Fruit fly (Drosophila melanogaster): Measurements from ENCODE around the gene Surf4.

The Surf4 gene

DNA sequence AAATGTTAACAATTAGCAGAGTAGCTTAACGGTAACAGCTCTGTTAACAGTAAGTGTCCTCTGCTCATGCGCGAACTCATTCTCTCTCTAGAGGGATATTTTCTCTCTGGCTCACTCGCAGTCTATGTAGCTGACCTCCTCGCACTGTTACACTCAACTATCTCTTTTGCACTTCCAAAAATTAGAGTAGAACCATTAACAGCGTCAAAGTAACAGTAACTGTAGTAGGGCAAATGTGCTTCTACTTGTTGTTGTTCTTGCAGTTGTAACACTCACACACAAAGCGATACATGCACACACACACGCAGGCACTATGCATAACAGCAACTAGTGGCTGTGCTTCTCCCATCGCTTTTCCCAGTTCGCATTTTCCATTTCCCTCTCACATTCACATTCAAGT lies 33.1 kb upstream of the Surf4 start (continued):
- TF ChIP-seq Jarid2 (GFP tag; optimal IDR thresholded peaks at IDR 0.05) = no peak
- TF ChIP-seq scrt (GFP tag; optimal IDR thresholded peaks at IDR 0.05) = peak; percentile 96
- peak; percentile 50; the same call in 1 of the 3 replicates for TF ChIP-seq z (GFP tag; IDR thresholded peaks at IDR 0.05)
- TF ChIP-seq Fer1 (GFP tag; optimal IDR thresholded peaks at IDR 0.05) = no peak
- TF ChIP-seq Med (GFP tag) = peak; percentile 52
- peak; percentile 93 for TF ChIP-seq ewg (GFP tag; optimal IDR thresholded peaks at IDR 0.05)
- 0 out of 4 replicates have a peak, but pooled peaks have one; percentile 58 for TF ChIP-seq chinmo (GFP tag; IDR thresholded peaks at IDR 0.05; ENCODE audit: partially characterized antibody)
- TF ChIP-seq sc (optimal IDR thresholded peaks at IDR 0.05) = no peak
- TF ChIP-seq sc (GFP tag; optimal IDR thresholded peaks at IDR 0.05) = no peak
- TF ChIP-seq onecut (GFP tag; IDR thresholded peaks at IDR 0.05) = peak; percentile 58
- TF ChIP-seq nerfin-1 (tag; optimal IDR thresholded peaks at IDR 0.05) = peak; percentile 51
- no peak for TF ChIP-seq CG9876 (GFP tag; optimal IDR thresholded peaks at IDR 0.05)
- TF ChIP-seq CG5180 (GFP tag; optimal IDR thresholded peaks at IDR 0.05) = peak; percentile 17
- no peak for TF ChIP-seq exex (tag; optimal IDR thresholded peaks at IDR 0.05)
- TF ChIP-seq CG10366 (GFP tag; IDR thresholded peaks at IDR 0.05) = no peak

DNA sequence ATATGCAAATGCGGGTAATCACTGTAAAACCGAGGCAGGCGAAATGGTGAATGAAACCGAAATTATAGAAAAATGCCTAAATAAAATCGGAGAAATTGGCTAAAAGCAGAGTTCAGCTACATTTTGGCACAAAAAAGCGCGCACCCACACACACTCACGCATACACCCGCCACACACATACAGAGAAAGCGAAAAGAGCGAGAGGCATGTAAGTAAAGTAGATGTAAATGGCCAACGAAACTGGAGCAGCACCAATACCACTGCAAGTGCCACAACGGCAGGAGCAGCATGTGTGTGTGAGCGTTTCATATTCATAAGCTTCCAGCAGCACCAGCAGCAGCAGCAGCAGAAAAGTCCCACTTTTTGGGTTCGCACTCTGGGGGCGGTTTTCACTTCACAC lies 29.5 kb upstream of the Surf4 start:
- no peak for TF ChIP-seq CG11695 (GFP tag; IDR thresholded peaks at IDR 0.05)
- TF ChIP-seq jigr1 (GFP tag; IDR thresholded peaks at IDR 0.05) = no peak
- no peak for TF ChIP-seq CG8924 (tag; optimal IDR thresholded peaks at IDR 0.05)
- no peak for TF ChIP-seq CG11560 (tag; IDR thresholded peaks at IDR 0.05)
- TF ChIP-seq Trl (optimal IDR thresholded peaks at IDR 0.05) = peak in 1 of 2 experiments; percentile 22
- TF ChIP-seq Trl (GFP tag; optimal IDR thresholded peaks at IDR 0.05) = no peak
- no peak for TF ChIP-seq CG15696 (tag; optimal IDR thresholded peaks at IDR 0.05)
- TF ChIP-seq Rfx (GFP tag; IDR thresholded peaks at IDR 0.05) = no peak
- peak; percentile 24 for TF ChIP-seq nerfin-1 (tag; optimal IDR thresholded peaks at IDR 0.05)
- no peak for TF ChIP-seq Dll (GFP tag; IDR thresholded peaks at IDR 0.05; ENCODE audit: partially characterized antibody)
- TF ChIP-seq chif (GFP tag; optimal IDR thresholded peaks at IDR 0.05) = no peak
- no peak for TF ChIP-seq NfI (GFP tag; optimal IDR thresholded peaks at IDR 0.05)
- TF ChIP-seq sna (GFP tag; IDR thresholded peaks at IDR 0.05; ENCODE audit: partially characterized antibody) = no peak
- TF ChIP-seq CG17186 (GFP tag; optimal IDR thresholded peaks at IDR 0.05) = no peak
- TF ChIP-seq Ets65A (GFP tag) = no peak
- TF ChIP-seq Gsc (GFP tag; IDR thresholded peaks at IDR 0.05) = no peak
- TF ChIP-seq CG9932 (GFP tag; IDR thresholded peaks at IDR 0.05) = no peak
- no peak for TF ChIP-seq dmrt11E (tag; optimal IDR thresholded peaks at IDR 0.05)
- TF ChIP-seq CG18011 (GFP tag; optimal IDR thresholded peaks at IDR 0.05) = peak; percentile 44
- no peak for TF ChIP-seq D19B (GFP tag; optimal IDR thresholded peaks at IDR 0.05)
- TF ChIP-seq CG11504 (tag; optimal IDR thresholded peaks at IDR 0.05) = no peak
- no peak for TF ChIP-seq B-H1 (GFP tag; IDR thresholded peaks at IDR 0.05)
- TF ChIP-seq Six4 (GFP tag; optimal IDR thresholded peaks at IDR 0.05) = no peak
- TF ChIP-seq CG8478 (optimal IDR thresholded peaks at IDR 0.05) = peak; percentile 69
- no peak for TF ChIP-seq az2 (GFP tag; optimal IDR thresholded peaks at IDR 0.05)
- TF ChIP-seq NC2β (GFP tag; optimal IDR thresholded peaks at IDR 0.05) = no peak
- no peak for TF ChIP-seq CG12769 (tag; optimal IDR thresholded peaks at IDR 0.05)
- no peak for TF ChIP-seq CG17328 (GFP tag; IDR thresholded peaks at IDR 0.05)
- TF ChIP-seq CG31365 (tag; optimal IDR thresholded peaks at IDR 0.05) = no peak
- no peak for TF ChIP-seq Spps (tag; optimal IDR thresholded peaks at IDR 0.05)
- TF ChIP-seq dmrt99B (tag; optimal IDR thresholded peaks at IDR 0.05) = no peak
- peak; percentile 62 for TF ChIP-seq cg (GFP tag; optimal IDR thresholded peaks at IDR 0.05)
- no peak for TF ChIP-seq Doc2 (GFP tag; IDR thresholded peaks at IDR 0.05)
- TF ChIP-seq Drgx (GFP tag; IDR thresholded peaks at IDR 0.05) = no peak
- no peak for TF ChIP-seq Max (GFP tag; optimal IDR thresholded peaks at IDR 0.05)
- TF ChIP-seq CG14050 (GFP tag; IDR thresholded peaks at IDR 0.05) = no peak
- TF ChIP-seq E2f2 (GFP tag; IDR thresholded peaks at IDR 0.05) = no peak
- no peak for TF ChIP-seq CG10267 (tag; optimal IDR thresholded peaks at IDR 0.05)
